Worm (Caenorhabditis elegans) whole organism, L4/young adult: ENCODE measurements around the gene sri-53.
"Not testable (repeated sequence)": the region's sequence is repeated elsewhere in the genome, so short reads cannot be mapped to it uniquely, and the experiment has no call there.

Source experiments
- dao-5 ChIP-seq: sonication (generic microtip); optimal IDR thresholded peaks from 2 replicates; lab custom pipeline; 2016; ENCODE audit warnings: missing genotype, missing genetic modification characterization, moderate library complexity, missing compliant biosample characterization
- him-1 ChIP-seq: sonication (generic microtip); optimal IDR thresholded peaks from 2 replicates; lab custom pipeline; 2016; ENCODE audit warnings: missing genotype, missing genetic modification reagents, missing genetic modification characterization, missing compliant biosample characterization

ce11 chrII:3177663-3178062 is 24.8 kb downstream of the sri-53 start, which contains the start of gene sri-40:
- TF ChIP-seq him-1, dao-5 (tag; lab: Kevin White, UChicago): not testable (repeated sequence)
